Worm (Caenorhabditis elegans): Measurements from ENCODE around the gene C55A6.4.

DNA sequence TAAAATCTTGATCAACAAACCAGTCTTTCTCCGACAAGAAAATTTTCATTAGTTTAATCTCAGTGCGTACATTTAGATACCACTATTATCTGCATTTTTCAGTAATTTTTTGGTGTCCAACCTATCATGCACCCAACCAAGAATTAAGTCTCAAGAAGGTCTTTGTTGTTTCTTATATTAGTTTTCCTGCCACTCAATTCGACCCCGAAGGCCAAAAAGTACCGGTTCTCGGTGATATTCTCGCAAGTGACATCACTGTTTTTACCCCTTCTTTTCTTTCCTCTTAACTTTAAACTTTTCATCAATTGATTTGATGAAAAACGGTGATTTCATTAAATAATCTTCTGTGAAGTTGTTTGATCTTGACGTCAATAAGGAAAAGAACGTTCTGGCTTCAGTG is 25.9 kb upstream of the C55A6.4 start, which contains the start of gene F38B7.2:
- TF ChIP-seq tab-1 (GFP tag; IDR thresholded peaks at IDR 0.05) (no peak), cog-1 (tag; optimal IDR thresholded peaks at IDR 0.05) (no peak)

Data from whole organism, midembryonic.